Worm (Caenorhabditis elegans): ENCODE measurements around the gene nhr-291.

ce11 chrV:15350615-15351014 lies 31.9 kb downstream of the nhr-291 start, which contains the start of gene clec-231:
- TF ChIP-seq him-1 (tag; optimal IDR thresholded peaks at IDR 0.05), result no peak
- no peak for TF ChIP-seq dao-5 (tag; optimal IDR thresholded peaks at IDR 0.05)
- no peak for TF ChIP-seq W03F9.2 (tag; optimal IDR thresholded peaks at IDR 0.05)
